Worm (Caenorhabditis elegans) whole organism, L4/young adult: ENCODE data around the gene F37C4.6.

Experiments used
- W03F9.2 ChIP-seq: fragments of 150-350 bp; optimal IDR thresholded peaks from 2 replicates; lab custom pipeline; 2014; ENCODE audit warnings: missing biosample characterization, missing genetic modification characterization
- dao-5 ChIP-seq: sonication (generic microtip); optimal IDR thresholded peaks from 2 replicates; lab custom pipeline; 2016; ENCODE audit warnings: missing genotype, missing genetic modification characterization, moderate library complexity, missing compliant biosample characterization
- him-1 ChIP-seq: sonication (generic microtip); optimal IDR thresholded peaks from 2 replicates; lab custom pipeline; 2016; ENCODE audit warnings: missing genotype, missing genetic modification reagents, missing genetic modification characterization, missing compliant biosample characterization

DNA sequence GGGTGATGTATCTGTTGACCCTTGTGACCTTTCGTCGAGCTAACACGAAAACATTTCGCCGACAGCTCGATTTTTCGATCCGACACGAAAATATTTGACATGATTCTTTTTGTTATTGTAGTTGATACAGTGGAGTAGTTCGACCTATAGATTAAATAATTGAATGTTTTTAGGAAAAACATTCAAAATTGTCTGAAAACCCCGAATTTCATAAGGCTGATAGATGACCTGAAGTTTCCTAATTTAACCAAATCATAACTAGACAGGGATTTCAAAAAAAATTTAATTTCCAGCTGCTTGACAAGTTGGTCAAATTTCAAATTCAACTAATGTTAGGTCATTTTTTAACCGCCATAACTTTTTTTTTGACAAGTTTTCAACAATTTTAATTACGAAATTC lies 43.1 kb downstream of the F37C4.6 start, which contains the start of gene cal-3:
- TF ChIP-seq W03F9.2 (no peak), dao-5 (no peak), him-1 (tag; lab: Kevin White, UChicago) (no peak)
